Fruit fly (Drosophila melanogaster): ENCODE results near the gene Pdp.

Gene Pdp

dm6 chrX:7708942-7709707 lies 25.3 kb downstream of the Pdp start, which contains the start of gene CHES-1-like (continued):
- TF ChIP-seq CG10959 (GFP tag; IDR thresholded peaks at IDR 0.05) = no peak; the same call in 1 of the 2 replicates
- peak; percentile 91 for TF ChIP-seq lab (GFP tag; optimal IDR thresholded peaks at IDR 0.05)
- TF ChIP-seq Meics (GFP tag; optimal IDR thresholded peaks at IDR 0.05) = peak; percentile 92
- TF ChIP-seq B-H2 (GFP tag; optimal IDR thresholded peaks at IDR 0.05) = peak; percentile 43
- no peak for TF ChIP-seq unc-4 (GFP tag; IDR thresholded peaks at IDR 0.05; ENCODE audit: partially characterized antibody)
- TF ChIP-seq gcm (GFP tag; optimal IDR thresholded peaks at IDR 0.05) = peak; percentile 86
- peak; percentile 71 for TF ChIP-seq Deaf1 (tag; optimal IDR thresholded peaks at IDR 0.05)
- TF ChIP-seq ems (GFP tag; optimal IDR thresholded peaks at IDR 0.05) = peak; percentile 91
- peak; percentile 77 for TF ChIP-seq CG1792 (GFP tag; optimal IDR thresholded peaks at IDR 0.05)
- peak; percentile 63 for TF ChIP-seq CTCF (GFP tag; optimal IDR thresholded peaks at IDR 0.05)
- no peak; the same call in 1 of the 2 replicates for TF ChIP-seq chm (GFP tag; IDR thresholded peaks at IDR 0.05)
- peak; percentile 68 for TF ChIP-seq CG17328 (GFP tag; IDR thresholded peaks at IDR 0.05)
- peak; percentile 93 for TF ChIP-seq Abd-B (GFP tag; optimal IDR thresholded peaks at IDR 0.05)
- 0 out of 3 replicates have a peak, but pooled peaks have one; percentile 66 for TF ChIP-seq CG2889 (GFP tag; IDR thresholded peaks at IDR 0.05)
- no peak for TF ChIP-seq usp (GFP tag; optimal IDR thresholded peaks at IDR 0.05)
- no peak for TF ChIP-seq pita (GFP tag; optimal IDR thresholded peaks at IDR 0.05)
- peak; percentile 88 for TF ChIP-seq Fer1 (GFP tag; optimal IDR thresholded peaks at IDR 0.05)
- TF ChIP-seq CG7745 (tag; optimal IDR thresholded peaks at IDR 0.05) = no peak
- TF ChIP-seq NC2β (GFP tag; optimal IDR thresholded peaks at IDR 0.05) = peak; percentile 77
- TF ChIP-seq Dbx (GFP tag; IDR thresholded peaks at IDR 0.05) = peak; percentile 77
- peak; percentile 73 for TF ChIP-seq onecut (GFP tag; IDR thresholded peaks at IDR 0.05)
- TF ChIP-seq CG15011 (GFP tag; optimal IDR thresholded peaks at IDR 0.05) = peak; percentile 85
- peak; percentile 94 for TF ChIP-seq org-1 (GFP tag; optimal IDR thresholded peaks at IDR 0.05)
- TF ChIP-seq Fer3 (tag; optimal IDR thresholded peaks at IDR 0.05) = peak; percentile 70
- TF ChIP-seq hbn (GFP tag; IDR thresholded peaks at IDR 0.05; ENCODE audit: partially characterized antibody) = no peak
- no peak for TF ChIP-seq hkb (optimal IDR thresholded peaks at IDR 0.05)
- TF ChIP-seq hkb (GFP tag; IDR thresholded peaks at IDR 0.05) = peak; percentile 85
- peak; percentile 87 for TF ChIP-seq mam (GFP tag; optimal IDR thresholded peaks at IDR 0.05)
- peak; percentile 84 for TF ChIP-seq CG4282 (GFP tag; optimal IDR thresholded peaks at IDR 0.05)
- TF ChIP-seq HLHmδ (GFP tag; optimal IDR thresholded peaks at IDR 0.05) = no peak
- peak; percentile 95 for TF ChIP-seq CG7556 (GFP tag; optimal IDR thresholded peaks at IDR 0.05)
- TF ChIP-seq trem (tag; optimal IDR thresholded peaks at IDR 0.05) = peak; percentile 68
- TF ChIP-seq CG32772 (GFP tag; IDR thresholded peaks at IDR 0.05) = peak; percentile 72
- TF ChIP-seq ara (GFP tag; IDR thresholded peaks at IDR 0.05) = peak; percentile 74
- peak; percentile 68 for TF ChIP-seq scrt (GFP tag; optimal IDR thresholded peaks at IDR 0.05)
- peak; percentile 78 for TF ChIP-seq CG11560 (tag; IDR thresholded peaks at IDR 0.05)
- no peak for TF ChIP-seq Tbp (GFP tag; optimal IDR thresholded peaks at IDR 0.05)
- peak; percentile 82 for TF ChIP-seq kah (GFP tag; optimal IDR thresholded peaks at IDR 0.05)
- TF ChIP-seq Sry-β (GFP tag; optimal IDR thresholded peaks at IDR 0.05) = peak; percentile 27
- peak; percentile 92 for TF ChIP-seq tio (GFP tag; optimal IDR thresholded peaks at IDR 0.05)
- peak; percentile 85 for TF ChIP-seq Dad (GFP tag; optimal IDR thresholded peaks at IDR 0.05)
- TF ChIP-seq grau (tag; optimal IDR thresholded peaks at IDR 0.05) = peak; percentile 92
- peak; percentile 36 for TF ChIP-seq CG7987 (GFP tag; optimal IDR thresholded peaks at IDR 0.05)
- TF ChIP-seq Nf-YA (GFP tag; IDR thresholded peaks at IDR 0.05) = peak; percentile 40
- TF ChIP-seq PHDP (tag; optimal IDR thresholded peaks at IDR 0.05) = peak; percentile 85
- TF ChIP-seq CG9215 (GFP tag; IDR thresholded peaks at IDR 0.05) = peak; percentile 75
- TF ChIP-seq tup (GFP tag; optimal IDR thresholded peaks at IDR 0.05) = peak; percentile 52
- peak; percentile 71 for TF ChIP-seq E2f2 (GFP tag; IDR thresholded peaks at IDR 0.05)
- peak; percentile 82 for TF ChIP-seq repo (GFP tag; optimal IDR thresholded peaks at IDR 0.05)
- peak; percentile 88 for TF ChIP-seq CG18599 (GFP tag; optimal IDR thresholded peaks at IDR 0.05)
